Worm (Caenorhabditis elegans) whole organism, mixed stage, embryonic: ENCODE measurements around the gene fmo-1.

Experiments used
- M03D4.4 ChIP-seq: sonication (generic microtip); optimal IDR thresholded peaks from 2 replicates; lab custom pipeline; 2017; ENCODE audit warnings: mild to moderate bottlenecking, missing genetic modification characterization, missing compliant biosample characterization
- bed-3 ChIP-seq: fragments of 200-800 bp; sonication (Bioruptor generic); optimal IDR thresholded peaks from 3 replicates; lab custom pipeline; 2018; ENCODE audit warnings: mild to moderate bottlenecking, missing genetic modification characterization, moderate library complexity, missing compliant biosample characterization
- blmp-1 ChIP-seq: fragments of 150-350 bp; optimal IDR thresholded peaks from 2 replicates; lab custom pipeline; 2014; ENCODE audit warnings: missing biosample characterization, missing genetic modification characterization
- ceh-39 ChIP-seq: fragments of 150-350 bp; optimal IDR thresholded peaks from 2 replicates; lab custom pipeline; 2014; ENCODE audit warnings: missing biosample characterization, missing genetic modification characterization
- ceh-43 ChIP-seq: fragments of 200-800 bp; sonication (Bioruptor generic); optimal IDR thresholded peaks from 2 replicates; lab custom pipeline; 2018; ENCODE audit warnings: mild to moderate bottlenecking, missing genetic modification characterization, moderate library complexity, missing compliant biosample characterization
- ceh-83 ChIP-seq: fragments of 200-800 bp; sonication (Bioruptor generic); optimal IDR thresholded peaks from 2 replicates; lab custom pipeline; 2018; ENCODE audit warnings: mild to moderate bottlenecking, missing genetic modification characterization, missing compliant biosample characterization
- cnd-1 ChIP-seq: fragments of 200-800 bp; sonication (Bioruptor generic); optimal IDR thresholded peaks from 2 replicates; lab custom pipeline; 2018; ENCODE audit warnings: mild to moderate bottlenecking, missing genetic modification characterization, missing compliant biosample characterization
- drap-1 ChIP-seq: fragments of 200-800 bp; sonication (Bioruptor generic); optimal IDR thresholded peaks from 3 replicates; lab custom pipeline; 2018; ENCODE audit warnings: mild to moderate bottlenecking, missing genetic modification characterization, missing compliant biosample characterization
- elt-1 ChIP-seq: sonication (generic microtip); optimal IDR thresholded peaks from 2 replicates; lab custom pipeline; 2017; ENCODE audit warnings: missing genetic modification characterization, mild to moderate bottlenecking, missing compliant biosample characterization, antibody characterized with exemption, moderate library complexity, borderline replicate concordance; ENCODE audit not compliant: insufficient read depth
- flh-1 ChIP-seq: fragments of 200-800 bp; sonication (Bioruptor generic); optimal IDR thresholded peaks from 2 replicates; lab custom pipeline; 2018; ENCODE audit warnings: mild to moderate bottlenecking, missing genetic modification characterization, moderate library complexity, missing compliant biosample characterization
- ham-2 ChIP-seq: fragments of 200-800 bp; sonication (Bioruptor generic); optimal IDR thresholded peaks from 2 replicates; lab custom pipeline; 2018; ENCODE audit warnings: mild to moderate bottlenecking, missing genetic modification characterization, missing compliant biosample characterization
- hlh-1 ChIP-seq: fragments of 150-350 bp; optimal IDR thresholded peaks from 2 replicates; lab custom pipeline; 2014; ENCODE audit warnings: missing biosample characterization, missing genetic modification reagents, missing genetic modification characterization
- lin-13 ChIP-seq: fragments of 150-350 bp; optimal IDR thresholded peaks from 2 replicates; lab custom pipeline; 2014; ENCODE audit warnings: missing biosample characterization, missing genetic modification characterization
- lin-32 ChIP-seq: fragments of 200-800 bp; sonication (Bioruptor generic); optimal IDR thresholded peaks from 2 replicates; lab custom pipeline; 2018; ENCODE audit warnings: mild to moderate bottlenecking, missing genetic modification characterization, missing compliant biosample characterization
- lsy-2 ChIP-seq: fragments of 150-350 bp; optimal IDR thresholded peaks from 2 replicates; lab custom pipeline; 2014; ENCODE audit warnings: missing biosample characterization, missing genetic modification characterization
- mep-1 ChIP-seq: fragments of 150-350 bp; optimal IDR thresholded peaks from 2 replicates; lab custom pipeline; 2017; ENCODE audit warnings: missing biosample characterization, missing genetic modification reagents, missing genetic modification characterization, inconsistent platforms
- mls-2 ChIP-seq: sonication (generic microtip); optimal IDR thresholded peaks from 2 replicates; lab custom pipeline; 2016; ENCODE audit warnings: mild to moderate bottlenecking, missing genetic modification characterization, moderate library complexity, missing compliant biosample characterization
- nhr-12 ChIP-seq: fragments of 150-350 bp; optimal IDR thresholded peaks from 2 replicates; lab custom pipeline; 2014; ENCODE audit warnings: missing biosample characterization, missing genetic modification characterization
- nhr-237 ChIP-seq: fragments of 150-350 bp; optimal IDR thresholded peaks from 2 replicates; lab custom pipeline; 2014; ENCODE audit warnings: missing biosample characterization, missing genetic modification characterization
- nhr-28 ChIP-seq: fragments of 150-350 bp; optimal IDR thresholded peaks from 2 replicates; lab custom pipeline; 2014; ENCODE audit warnings: missing biosample characterization, missing genetic modification characterization
- nhr-76 ChIP-seq: sonication (generic microtip); optimal IDR thresholded peaks from 2 replicates; lab custom pipeline; 2017; ENCODE audit warnings: missing biosample characterization, missing genetic modification characterization
- pha-4 ChIP-seq: fragments of 150-350 bp; optimal IDR thresholded peaks from 2 replicates; lab custom pipeline; 2018; ENCODE audit warnings: missing biosample characterization, missing genetic modification reagents, missing genetic modification characterization
- sptf-1 ChIP-seq: sonication (generic microtip); optimal IDR thresholded peaks from 2 replicates; lab custom pipeline; 2017; ENCODE audit warnings: mild to moderate bottlenecking, missing genetic modification characterization, moderate library complexity, missing compliant biosample characterization
- tbx-8 ChIP-seq: fragments of 200-800 bp; sonication (Bioruptor generic); optimal IDR thresholded peaks from 2 replicates; lab custom pipeline; 2018; ENCODE audit warnings: mild to moderate bottlenecking, missing genetic modification characterization, moderate library complexity, missing compliant biosample characterization
- unc-120 ChIP-seq: sonication (generic microtip); optimal IDR thresholded peaks from 2 replicates; lab custom pipeline; 2017; ENCODE audit warnings: missing genetic modification characterization, missing compliant biosample characterization; ENCODE audit not compliant: poor library complexity, severe bottlenecking
- unc-39 ChIP-seq: fragments of 150-350 bp; optimal IDR thresholded peaks from 2 replicates; lab custom pipeline; 2014; ENCODE audit warnings: missing biosample characterization, missing genetic modification characterization
- unc-62 ChIP-seq: fragments of 150-350 bp; optimal IDR thresholded peaks from 2 replicates; lab custom pipeline; 2014; ENCODE audit warnings: missing biosample characterization, missing genetic modification reagents, missing genetic modification characterization
- zip-8 ChIP-seq: fragments of 150-350 bp; optimal IDR thresholded peaks from 2 replicates; lab custom pipeline; 2014; ENCODE audit warnings: missing biosample characterization, missing genetic modification characterization

The fmo-1 gene

DNA sequence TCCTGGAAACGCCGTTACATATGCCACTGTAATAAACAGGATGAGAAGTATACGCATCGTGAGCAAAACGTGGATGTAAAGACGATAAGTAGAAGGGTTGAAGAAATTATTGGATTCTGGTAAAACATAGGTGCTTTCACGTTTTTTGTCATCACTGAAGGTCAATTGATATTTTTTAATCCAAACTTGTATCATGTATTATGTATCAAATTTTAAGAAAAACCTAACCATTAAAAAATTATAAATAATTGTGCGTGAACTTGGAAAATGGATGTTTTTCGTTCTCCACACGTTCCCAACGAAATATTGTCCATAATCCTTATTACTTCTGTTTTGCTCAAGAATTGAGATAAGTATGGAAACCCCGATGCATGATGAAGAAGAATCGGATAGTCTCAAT is 28.5 kb downstream of the fmo-1 start, which contains the start of gene R102.8:
R102.8 (minus strand) TSS at position 101 of the 400 bp plus-strand sequence.
- TF ChIP-seq lin-13 (tag; lab: Kevin White, UChicago) (no peak), mls-2 (tag; lab: Kevin White, UChicago) (no peak), pha-4 (tag; lab: Kevin White, UChicago) (no peak), ceh-83 (no peak), nhr-28 (no peak), sptf-1 (no peak), nhr-237 (tag; lab: Kevin White, UChicago) (no peak), M03D4.4 (tag; lab: Kevin White, UChicago) (no peak), ceh-39 (no peak), nhr-12 (tag; lab: Kevin White, UChicago) (no peak), hlh-1 (tag; lab: Kevin White, UChicago) (no peak), zip-8 (tag; lab: Kevin White, UChicago) (no peak), bed-3 (GFP tag; lab: Kevin White, UChicago) (no peak), cnd-1 (tag; lab: Kevin White, UChicago) (no peak), lsy-2 (tag; lab: Kevin White, UChicago) (no peak)

DNA sequence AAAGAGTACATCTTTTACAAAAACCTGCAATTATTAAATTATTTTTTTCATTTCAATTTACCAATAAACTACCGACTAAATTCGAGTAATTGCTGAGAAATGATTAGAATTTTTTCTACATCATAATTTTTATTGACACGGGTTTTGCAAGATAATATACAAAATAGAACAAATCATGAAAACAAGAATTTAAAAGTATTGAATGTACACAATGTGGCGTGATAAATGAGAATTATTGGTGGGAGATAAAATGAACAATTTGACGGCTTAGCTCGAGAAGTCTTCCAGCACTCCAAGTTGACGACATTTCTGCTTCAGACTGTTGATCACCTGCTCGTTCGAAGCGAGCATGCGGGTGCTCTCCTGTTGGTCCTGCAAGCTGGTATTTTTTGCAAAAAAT is 33.5 kb downstream of the fmo-1 start, which contains the start of gene R102.4:
R102.4 (minus strand) TSS at position 101 of the 400 bp plus-strand sequence.
- no peak for TF ChIP-seq cnd-1 (tag; lab: Kevin White, UChicago)
- TF ChIP-seq mep-1 (tag; lab: Kevin White, UChicago), result no peak

DNA sequence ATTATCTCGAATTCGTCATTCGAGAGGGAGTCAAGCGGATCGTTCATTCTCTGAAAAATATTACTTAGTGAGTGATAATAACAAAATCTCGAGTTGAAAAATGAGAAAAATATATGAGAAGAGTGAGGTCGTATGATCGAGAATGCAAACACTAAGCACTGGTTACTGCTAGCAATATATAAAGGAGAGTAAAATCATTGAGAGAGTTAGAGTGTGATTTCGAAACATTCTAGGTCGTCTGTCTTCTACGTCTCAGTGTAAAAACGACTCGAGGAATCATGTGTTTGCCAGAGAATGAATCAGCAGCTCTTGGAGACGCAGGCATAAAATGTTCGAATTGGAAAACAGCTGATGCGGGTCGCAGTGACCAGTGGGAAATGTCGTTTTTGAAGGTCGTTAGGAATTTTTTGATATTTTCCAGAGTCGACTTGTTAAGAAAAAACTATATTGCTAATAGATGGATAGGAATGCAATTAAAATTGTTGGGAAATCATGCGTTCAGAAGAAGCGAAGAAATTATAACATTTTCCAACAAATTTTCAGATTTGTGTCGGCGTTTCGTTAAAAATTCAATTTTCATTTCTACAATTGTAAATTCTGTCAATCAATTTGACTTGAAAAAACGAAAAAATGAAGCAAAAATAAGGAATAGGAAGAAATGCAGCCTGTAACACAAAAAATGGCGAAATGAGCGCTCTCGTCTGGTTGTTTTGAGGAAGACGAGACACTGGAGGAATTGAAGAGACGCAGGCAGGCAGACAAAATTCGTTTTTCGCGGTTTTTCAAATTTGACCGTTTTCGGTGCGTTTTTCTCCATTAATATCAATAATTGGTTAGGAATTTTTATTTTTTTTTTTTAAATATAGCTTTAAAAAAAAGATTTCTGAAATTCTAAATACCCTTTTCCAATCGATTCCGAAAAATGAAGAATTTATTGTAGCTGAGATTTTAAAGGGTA is 35.6 kb downstream of the fmo-1 start, which contains the start of gene allo-1:
allo-1 (minus strand) TSS at position 51 of the 958 bp plus-strand sequence.
- no peak for TF ChIP-seq lin-32 (GFP tag; lab: Kevin White, UChicago)
- TF ChIP-seq sptf-1, result no peak
- TF ChIP-seq cnd-1 (tag; lab: Kevin White, UChicago), result no peak
- no peak for TF ChIP-seq unc-120 (tag; lab: Kevin White, UChicago)
- peak; percentile 95 for TF ChIP-seq hlh-1 (tag; lab: Kevin White, UChicago)
- peak; percentile 10 for TF ChIP-seq lsy-2 (tag; lab: Kevin White, UChicago)

DNA sequence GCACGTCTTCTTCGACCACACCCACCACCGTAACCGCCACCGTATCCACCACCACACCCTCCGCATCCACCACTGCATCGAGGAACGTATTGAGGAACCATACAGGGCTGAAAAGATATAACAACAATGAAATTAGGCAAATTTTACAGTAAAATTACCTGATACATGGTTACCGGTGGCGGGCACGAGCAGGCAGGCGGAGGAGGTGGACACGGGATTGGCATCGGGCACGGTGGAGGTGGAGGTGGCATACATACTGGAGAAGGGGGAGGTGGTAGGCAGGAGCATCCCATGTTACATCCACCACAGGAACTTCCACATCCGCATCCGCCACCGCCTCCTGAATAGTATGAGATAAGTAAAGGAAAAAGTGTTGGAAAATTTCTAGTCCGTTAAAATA is 36.8 kb downstream of the fmo-1 start:
- TF ChIP-seq elt-1 (tag; lab: Kevin White, UChicago) (no peak), ceh-39 (no peak), M03D4.4 (tag; lab: Kevin White, UChicago) (no peak), nhr-76 (tag; lab: Kevin White, UChicago) (no peak), unc-39 (tag; lab: Kevin White, UChicago) (no peak), nhr-12 (tag; lab: Kevin White, UChicago) (no peak), tbx-8 (no peak), hlh-1 (tag; lab: Kevin White, UChicago) (no peak), unc-62 (no peak), nhr-237 (tag; lab: Kevin White, UChicago) (no peak), mls-2 (tag; lab: Kevin White, UChicago) (no peak), pha-4 (tag; lab: Kevin White, UChicago) (no peak)

DNA sequence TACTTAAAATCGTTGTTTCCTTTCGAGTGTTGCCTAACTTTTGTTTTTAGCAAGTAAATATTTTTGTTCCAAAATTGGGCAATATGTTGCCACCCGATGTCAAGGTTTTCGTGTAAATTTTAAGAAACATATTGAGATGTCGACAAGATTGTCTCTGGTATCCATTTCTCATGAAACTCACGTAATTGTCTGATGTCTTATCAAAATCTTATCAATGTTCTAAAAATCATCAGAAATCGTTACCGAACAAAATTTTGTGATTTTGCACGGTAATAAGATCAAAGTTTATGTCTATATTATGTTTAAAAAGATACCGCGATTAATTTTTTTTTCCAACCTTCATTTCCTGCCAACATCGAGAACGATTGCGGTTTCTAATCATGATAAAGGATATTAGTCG is 37.3 kb downstream of the fmo-1 start:
- no peak for TF ChIP-seq flh-1 (GFP tag; lab: Kevin White, UChicago)
- no peak for TF ChIP-seq ham-2 (GFP tag; lab: Kevin White, UChicago)
- TF ChIP-seq ceh-43 (GFP tag; lab: Kevin White, UChicago), result no peak
- no peak for TF ChIP-seq unc-39 (tag; lab: Kevin White, UChicago)
- no peak for TF ChIP-seq cnd-1 (tag; lab: Kevin White, UChicago)
- TF ChIP-seq nhr-12 (tag; lab: Kevin White, UChicago), result no peak
- TF ChIP-seq blmp-1, result no peak
- TF ChIP-seq drap-1 (GFP tag; lab: Kevin White, UChicago), result no peak
- TF ChIP-seq ceh-39, result no peak
